Worm (Caenorhabditis elegans) whole organism, L2 larva: ENCODE data around the gene fbxa-81.
"Not testable (repeated sequence)": the region's sequence is repeated elsewhere in the genome, so short reads cannot be mapped to it uniquely, and the experiment has no call there.

ENCODE experiments used
- C34F6.9 ChIP-seq: fragments of 150-350 bp; optimal IDR thresholded peaks from 2 replicates; lab custom pipeline; 2014; ENCODE audit warnings: missing biosample characterization, missing genetic modification characterization
- Y55F3AM.14 ChIP-seq: fragments of 200-800 bp; sonication (Bioruptor generic); optimal IDR thresholded peaks from 2 replicates; lab custom pipeline; 2018; ENCODE audit warnings: mild to moderate bottlenecking, missing genetic modification characterization, missing compliant biosample characterization
- ZK546.5 ChIP-seq: sonication (generic microtip); optimal IDR thresholded peaks from 2 replicates; lab custom pipeline; 2017; ENCODE audit warnings: missing biosample characterization, missing genetic modification characterization
- alr-1 ChIP-seq: fragments of 150-350 bp; optimal IDR thresholded peaks from 2 replicates; lab custom pipeline; 2014; ENCODE audit warnings: missing biosample characterization, missing genetic modification characterization
- ama-1 ChIP-seq: fragments of 150-350 bp; optimal IDR thresholded peaks from 2 replicates; lab custom pipeline; 2018; ENCODE audit warnings: inconsistent platforms
- blmp-1 ChIP-seq: sonication (generic microtip); optimal IDR thresholded peaks from 2 replicates; lab custom pipeline; 2017; ENCODE audit warnings: missing genetic modification characterization, mild to moderate bottlenecking, missing compliant biosample characterization, antibody characterized with exemption, moderate library complexity; ENCODE audit not compliant: insufficient read depth
- ceh-16 ChIP-seq: fragments of 150-350 bp; optimal IDR thresholded peaks from 2 replicates; lab custom pipeline; 2014; ENCODE audit warnings: missing biosample characterization, missing genetic modification characterization
- ceh-82 ChIP-seq: fragments of 150-350 bp; optimal IDR thresholded peaks from 2 replicates; lab custom pipeline; 2014; ENCODE audit warnings: missing biosample characterization, missing genetic modification characterization
- crh-2 ChIP-seq: sonication (generic microtip); optimal IDR thresholded peaks from 2 replicates; lab custom pipeline; 2017; ENCODE audit warnings: missing biosample characterization, missing genetic modification characterization
- elt-1 ChIP-seq: fragments of 150-350 bp; optimal IDR thresholded peaks from 2 replicates; lab custom pipeline; 2014; ENCODE audit warnings: missing biosample characterization, missing genetic modification characterization
- elt-3 ChIP-seq: sonication (generic microtip); optimal IDR thresholded peaks from 2 replicates; lab custom pipeline; 2017; ENCODE audit warnings: missing biosample characterization, missing genetic modification characterization
- fos-1 ChIP-seq: fragments of 150-350 bp; optimal IDR thresholded peaks from 2 replicates; lab custom pipeline; 2014; ENCODE audit warnings: missing biosample characterization, missing genetic modification characterization
- gmeb-1 ChIP-seq: fragments of 150-350 bp; optimal IDR thresholded peaks from 2 replicates; lab custom pipeline; 2014; ENCODE audit warnings: missing biosample characterization, missing genetic modification characterization
- lin-11 ChIP-seq: fragments of 150-350 bp; sonication (generic microtip); optimal IDR thresholded peaks from 2 replicates; lab custom pipeline; 2014; ENCODE audit warnings: missing biosample characterization, missing genetic modification characterization, inconsistent platforms, mixed read lengths
- lin-13 ChIP-seq: fragments of 150-350 bp; optimal IDR thresholded peaks from 2 replicates; lab custom pipeline; 2014; ENCODE audit warnings: missing biosample characterization, missing genetic modification reagents, missing genetic modification characterization
- lin-39 ChIP-seq: fragments of 150-350 bp; optimal IDR thresholded peaks from 2 replicates; lab custom pipeline; 2014; ENCODE audit warnings: missing biosample characterization, missing genetic modification reagents, missing genetic modification characterization
- lsy-2 ChIP-seq, 2 experiments: fragments of 150-350 bp in 1 of 2; sonication (generic microtip) in 1 of 2; optimal IDR thresholded peaks; 2 replicates each; lab custom pipeline; 2014 to 2017; ENCODE audit warnings: missing biosample characterization in 2 of 2, missing genetic modification characterization in 2 of 2
- mab-5 ChIP-seq: fragments of 150-350 bp; optimal IDR thresholded peaks from 2 replicates; lab custom pipeline; 2014; ENCODE audit warnings: missing biosample characterization, missing genetic modification characterization
- mdl-1 ChIP-seq, 2 experiments: fragments of 150-350 bp in 1 of 2; sonication (generic microtip) in 1 of 2; optimal IDR thresholded peaks; 2 replicates each; lab custom pipeline; 2017; ENCODE audit warnings: missing biosample characterization in 2 of 2, missing genetic modification characterization in 2 of 2
- nhr-10 ChIP-seq: sonication (generic microtip); optimal IDR thresholded peaks from 2 replicates; lab custom pipeline; 2017; ENCODE audit warnings: missing biosample characterization, missing genetic modification characterization
- nhr-11 ChIP-seq: fragments of 150-350 bp; optimal IDR thresholded peaks from 2 replicates; lab custom pipeline; 2014; ENCODE audit warnings: missing biosample characterization, missing genetic modification characterization
- nhr-12 ChIP-seq: fragments of 150-350 bp; optimal IDR thresholded peaks from 2 replicates; lab custom pipeline; 2014; ENCODE audit warnings: missing biosample characterization, missing genetic modification characterization
- nhr-21 ChIP-seq: fragments of 150-350 bp; optimal IDR thresholded peaks from 2 replicates; lab custom pipeline; 2014; ENCODE audit warnings: missing biosample characterization, missing genetic modification characterization
- nhr-23 ChIP-seq: fragments of 150-350 bp; optimal IDR thresholded peaks from 2 replicates; lab custom pipeline; 2014; ENCODE audit warnings: missing biosample characterization, missing genetic modification reagents, missing genetic modification characterization
- nhr-237 ChIP-seq: fragments of 150-350 bp; optimal IDR thresholded peaks from 2 replicates; lab custom pipeline; 2014; ENCODE audit warnings: missing biosample characterization, missing genetic modification characterization
- nhr-25 ChIP-seq: fragments of 150-350 bp; sonication (generic microtip); optimal IDR thresholded peaks from 3 replicates; lab custom pipeline; 2014; ENCODE audit warnings: missing biosample characterization, missing genetic modification characterization
- peb-1 ChIP-seq: fragments of 150-350 bp; optimal IDR thresholded peaks from 2 replicates; lab custom pipeline; 2014; ENCODE audit warnings: missing biosample characterization, missing genetic modification characterization
- sem-4 ChIP-seq: fragments of 150-350 bp; optimal IDR thresholded peaks from 2 replicates; lab custom pipeline; 2014; ENCODE audit warnings: missing biosample characterization, missing genetic modification reagents, missing genetic modification characterization
- skn-1 ChIP-seq: sonication (generic microtip); optimal IDR thresholded peaks from 2 replicates; lab custom pipeline; 2017; ENCODE audit warnings: missing biosample characterization, missing genetic modification characterization
- sma-3 ChIP-seq: sonication (generic microtip); optimal IDR thresholded peaks from 2 replicates; lab custom pipeline; 2016; ENCODE audit warnings: missing genetic modification reagents, missing genetic modification characterization, missing compliant biosample characterization
- sma-9 ChIP-seq, 2 experiments: fragments of 150-350 bp in 1 of 2; sonication (generic microtip) in 1 of 2; optimal IDR thresholded peaks; 2 replicates each; lab custom pipeline; 2014 to 2016; ENCODE audit warnings: missing genetic modification characterization in 2 of 2, mild to moderate bottlenecking in 1 of 2, missing biosample characterization in 1 of 2, missing compliant biosample characterization in 1 of 2, missing genetic modification reagents in 1 of 2, moderate library complexity in 1 of 2
- unc-39 ChIP-seq: fragments of 150-350 bp; optimal IDR thresholded peaks from 2 replicates; lab custom pipeline; 2014; ENCODE audit warnings: missing biosample characterization, missing genetic modification characterization
- unc-55 ChIP-seq: fragments of 150-350 bp; sonication (generic microtip); optimal IDR thresholded peaks from 3 replicates; lab custom pipeline; 2014; ENCODE audit warnings: missing biosample characterization, missing genetic modification reagents, missing genetic modification characterization
- unc-62 ChIP-seq: fragments of 150-350 bp; optimal IDR thresholded peaks from 2 replicates; lab custom pipeline; 2014; ENCODE audit warnings: missing biosample characterization, missing genetic modification reagents, missing genetic modification characterization
- zag-1 ChIP-seq: fragments of 150-350 bp; optimal IDR thresholded peaks from 2 replicates; lab custom pipeline; 2014; ENCODE audit warnings: missing biosample characterization, missing genetic modification characterization
- ztf-1 ChIP-seq: fragments of 200-800 bp; sonication (Bioruptor generic); conservative IDR thresholded peaks from 2 replicates; pipeline ENCODE4 v1.3.6; 2022; ENCODE audit warnings: missing genetic modification characterization, missing compliant biosample characterization
- ztf-11 ChIP-seq: sonication (generic microtip); optimal IDR thresholded peaks from 2 replicates; lab custom pipeline; 2017; ENCODE audit warnings: missing biosample characterization, missing genetic modification characterization

fbxa-81 gene

ce11 chrX:14534596-14534995 lies 7.3 kb downstream of the fbxa-81 start:
- no peak for TF ChIP-seq ztf-11 (tag; lab: Kevin White, UChicago)
- no peak for TF ChIP-seq nhr-21 (tag; lab: Kevin White, UChicago)
- no peak for TF ChIP-seq elt-1
- peak; percentile 29 for TF ChIP-seq sma-9 (GFP tag; optimal IDR thresholded peaks at IDR 0.05; lab: Kevin White, UChicago)
- TF ChIP-seq sma-9 (tag; optimal IDR thresholded peaks at IDR 0.05; lab: Kevin White, UChicago), result no peak
- TF ChIP-seq lin-39, result no peak

- TF ChIP-seq sma-3 (GFP tag; lab: Kevin White, UChicago) (no peak), ama-1 (lab: Kevin White, UChicago) (no peak), lin-13 (GFP tag; lab: Kevin White, UChicago) (no peak), fos-1 (tag; lab: Kevin White, UChicago) (no peak), ceh-82 (tag; lab: Kevin White, UChicago) (no peak), lin-11 (no peak), alr-1 (tag; lab: Kevin White, UChicago) (no peak), C34F6.9 (no peak), zag-1 (tag; lab: Kevin White, UChicago) (no peak), peb-1 (tag; lab: Kevin White, UChicago) (no peak), mdl-1 (tag; optimal IDR thresholded peaks at IDR 0.05; lab: Kevin White, UChicago) (no peak), blmp-1 (tag; lab: Kevin White, UChicago) (no peak), crh-2 (tag; lab: Kevin White, UChicago) (no peak), ceh-16 (tag; lab: Kevin White, UChicago) (no peak), unc-39 (tag; lab: Kevin White, UChicago) (no peak), nhr-23 (tag; lab: Kevin White, UChicago) (no peak), nhr-12 (tag; lab: Kevin White, UChicago) (no peak), sem-4 (tag; lab: Kevin White, UChicago) (no peak), skn-1 (tag; lab: Kevin White, UChicago) (no peak), lsy-2 (tag; optimal IDR thresholded peaks at IDR 0.05; lab: Kevin White, UChicago) (no peak)
Measured at ce11 chrX:14534117-14534516, 7.8 kb downstream of the fbxa-81 start, which contains the start of gene T24C2.5. TSS of gene T24C2.5 (plus strand) at chrX:14534417.

ce11 chrX:14530107-14530506 lies 11.8 kb downstream of the fbxa-81 start, which contains the start of gene nspc-20:
TSS of gene nspc-20 (minus strand) at chrX:14530207.
- TF ChIP-seq blmp-1 (tag; lab: Kevin White, UChicago) (no peak), unc-55 (GFP tag; lab: Kevin White, UChicago) (no peak), peb-1 (tag; lab: Kevin White, UChicago) (no peak), gmeb-1 (tag; lab: Kevin White, UChicago) (no peak), mab-5 (tag; lab: Kevin White, UChicago) (no peak), unc-39 (tag; lab: Kevin White, UChicago) (no peak), nhr-10 (tag; lab: Kevin White, UChicago) (no peak), ama-1 (lab: Kevin White, UChicago) (no peak), sma-9 (GFP tag; optimal IDR thresholded peaks at IDR 0.05; lab: Kevin White, UChicago) (no peak), sma-9 (tag; optimal IDR thresholded peaks at IDR 0.05; lab: Kevin White, UChicago) (no peak), nhr-25 (no peak), fos-1 (tag; lab: Kevin White, UChicago) (no peak), alr-1 (tag; lab: Kevin White, UChicago) (no peak), ZK546.5 (tag; lab: Kevin White, UChicago) (no peak), nhr-237 (tag; lab: Kevin White, UChicago) (no peak), zag-1 (tag; lab: Kevin White, UChicago) (no peak), elt-3 (tag; lab: Kevin White, UChicago) (no peak), nhr-11 (tag; lab: Kevin White, UChicago) (no peak), Y55F3AM.14 (GFP tag; lab: Kevin White, UChicago) (no peak), unc-62 (GFP tag; lab: Kevin White, UChicago) (no peak)

- TF ChIP-seq ztf-1 (GFP tag; lab: Robert Waterston, UW); sma-9 (GFP tag; optimal IDR thresholded peaks at IDR 0.05; lab: Kevin White, UChicago); sma-9 (tag; optimal IDR thresholded peaks at IDR 0.05; lab: Kevin White, UChicago); nhr-21 (tag; lab: Kevin White, UChicago): not testable (repeated sequence)
- TF ChIP-seq, all 48 proteins: peak for 0; not testable (repeated sequence) for 48
Measured at ce11 chrX:14528399-14528798, 13.5 kb downstream of the fbxa-81 start, which contains the start of gene nspc-19. TSS of gene nspc-19 (plus strand) at chrX:14528699.
